Worm (Caenorhabditis elegans): ENCODE data around the gene pfd-5.

ce11 chrIII:7216924-7217521 is 18.3 kb upstream of the pfd-5 start:
- TF ChIP-seq snpc-4 (tag; optimal IDR thresholded peaks at IDR 0.05): no peak
- no peak for TF ChIP-seq skn-1 (tag; optimal IDR thresholded peaks at IDR 0.05)
- no peak for TF ChIP-seq nhr-25 (tag; optimal IDR thresholded peaks at IDR 0.05)
- no peak for TF ChIP-seq pqm-1 (tag; optimal IDR thresholded peaks at IDR 0.05)
- TF ChIP-seq unc-39 (tag; optimal IDR thresholded peaks at IDR 0.05): no peak
- no peak for TF ChIP-seq egl-27 (tag; optimal IDR thresholded peaks at IDR 0.05)
- no peak for TF ChIP-seq nhr-77 (tag; optimal IDR thresholded peaks at IDR 0.05)
- no peak for TF ChIP-seq pha-4 (tag; optimal IDR thresholded peaks at IDR 0.05)
- TF ChIP-seq mdl-1 (tag; optimal IDR thresholded peaks at IDR 0.05): no peak
- TF ChIP-seq nhr-43 (tag; optimal IDR thresholded peaks at IDR 0.05; ENCODE audit: poor library complexity, severe bottlenecking): no peak
- TF ChIP-seq nhr-11 (tag; optimal IDR thresholded peaks at IDR 0.05): peak; percentile 12

Data from whole organism, L3 larva.